Fruit fly (Drosophila melanogaster) whole organism, embryonic: Measurements from ENCODE around the gene SCOT.
A peak's percentile ranks its signal among the peaks of the same experiment; 100 is the strongest.

Experiments used
- Ada2b ChIP-seq: fragments of 200-800 bp; sonication (Bioruptor generic); IDR thresholded peaks from 2 replicates; pipeline ENCODE4 v1.3.6; 2022; ENCODE audit warnings: missing biosample characterization, missing genetic modification characterization
- BEAF-32 ChIP-seq: fragments of 200-800 bp; sonication (Bioruptor generic); optimal IDR thresholded peaks from 3 replicates; lab custom pipeline; 2017; ENCODE audit warnings: missing biosample characterization, missing genetic modification characterization, mild to moderate bottlenecking, moderate library complexity, missing genetic modification reagents
- CG10274 ChIP-seq: fragments of 200-800 bp; sonication (Bioruptor generic); optimal IDR thresholded peaks from 3 replicates; lab custom pipeline; 2017; ENCODE audit warnings: missing biosample characterization, mild to moderate bottlenecking, missing genetic modification characterization
- CG10462 ChIP-seq: fragments of 200-800 bp; sonication (Bioruptor generic); optimal IDR thresholded peaks from 2 replicates; lab custom pipeline; 2016; ENCODE audit warnings: missing biosample characterization, missing genetic modification characterization
- CG10543 ChIP-seq: fragments of 200-800 bp; sonication (Bioruptor generic); optimal IDR thresholded peaks from 3 replicates; lab custom pipeline; 2017; ENCODE audit warnings: missing biosample characterization, mild to moderate bottlenecking, missing genetic modification characterization, moderate library complexity
- CG11085 ChIP-seq: fragments of 200-800 bp; sonication (Bioruptor generic); IDR thresholded peaks from 2 replicates; pipeline ENCODE4 v1.3.6; 2022; ENCODE audit warnings: missing biosample characterization, missing genetic modification characterization
- CG11398 ChIP-seq: fragments of 200-800 bp; sonication (Bioruptor generic); optimal IDR thresholded peaks from 2 replicates; lab custom pipeline; 2016; ENCODE audit warnings: missing biosample characterization, missing genetic modification characterization
- CG12659 ChIP-seq: fragments of 200-800 bp; sonication (Bioruptor generic); optimal IDR thresholded peaks from 3 replicates; lab custom pipeline; 2017; ENCODE audit warnings: mild to moderate bottlenecking, missing biosample characterization, missing genetic modification reagents, missing genetic modification characterization
- CG12942 ChIP-seq: fragments of 200-800 bp; sonication (Bioruptor generic); optimal IDR thresholded peaks from 3 replicates; lab custom pipeline; 2016; ENCODE audit warnings: missing biosample characterization, missing genetic modification characterization
- CG15011 ChIP-seq: fragments of 200-800 bp; sonication (Bioruptor generic); optimal IDR thresholded peaks from 3 replicates; lab custom pipeline; 2018; ENCODE audit warnings: missing biosample characterization, mild to moderate bottlenecking, missing genetic modification characterization
- CG15269 ChIP-seq: fragments of 200-800 bp; sonication (Bioruptor generic); optimal IDR thresholded peaks from 2 replicates; lab custom pipeline; 2018; ENCODE audit warnings: missing biosample characterization, mild to moderate bottlenecking, missing genetic modification characterization, moderate library complexity
- CG1647 ChIP-seq: fragments of 200-800 bp; sonication (Bioruptor generic); optimal IDR thresholded peaks from 3 replicates; lab custom pipeline; 2016; ENCODE audit warnings: missing biosample characterization, missing genetic modification characterization
- CG17829 ChIP-seq: fragments of 200-800 bp; optimal IDR thresholded peaks from 2 replicates; lab custom pipeline; 2019; ENCODE audit warnings: missing biosample characterization, mild to moderate bottlenecking, missing genetic modification characterization, moderate library complexity
- CG18011 ChIP-seq: fragments of 200-800 bp; sonication (Bioruptor generic); optimal IDR thresholded peaks from 2 replicates; lab custom pipeline; 2017; ENCODE audit warnings: missing biosample characterization, missing genetic modification characterization, mild to moderate bottlenecking, moderate library complexity, missing genotype
- CG18764 ChIP-seq: fragments of 200-800 bp; sonication (Bioruptor generic); optimal IDR thresholded peaks from 3 replicates; lab custom pipeline; 2016; ENCODE audit warnings: missing biosample characterization, missing genetic modification characterization
- CG2120 ChIP-seq: fragments of 200-800 bp; sonication (Bioruptor generic); optimal IDR thresholded peaks from 3 replicates; lab custom pipeline; 2016; ENCODE audit warnings: missing biosample characterization, missing genetic modification characterization
- CG2889 ChIP-seq: fragments of 200-800 bp; sonication (Bioruptor generic); IDR thresholded peaks from 3 replicates; pipeline ENCODE4 v1.3.6; 2022; ENCODE audit warnings: missing biosample characterization, missing genetic modification characterization
- CG31365 ChIP-seq: fragments of 200-800 bp; sonication (Bioruptor generic); optimal IDR thresholded peaks from 2 replicates; lab custom pipeline; 2018; ENCODE audit warnings: missing biosample characterization, mild to moderate bottlenecking, missing genetic modification characterization
- CG3163 ChIP-seq: fragments of 200-800 bp; sonication (Bioruptor generic); optimal IDR thresholded peaks from 3 replicates; lab custom pipeline; 2016; ENCODE audit warnings: missing biosample characterization, missing genetic modification characterization
- CG32772 ChIP-seq: fragments of 200-800 bp; sonication (Bioruptor generic); IDR thresholded peaks from 2 replicates; pipeline ENCODE4 v1.3.6; 2022; ENCODE audit warnings: missing biosample characterization, missing genetic modification characterization
- CG6791 ChIP-seq: fragments of 200-800 bp; sonication (Bioruptor generic); IDR thresholded peaks from 3 replicates; pipeline ENCODE4 v1.3.6; 2022; ENCODE audit warnings: missing biosample characterization, missing genetic modification characterization; ENCODE audit not compliant: partially characterized antibody
- CG8478 ChIP-seq: fragments of >200 bp; optimal IDR thresholded peaks from 2 replicates; lab custom pipeline; 2018
- Dbx ChIP-seq: fragments of 200-800 bp; sonication (Bioruptor generic); IDR thresholded peaks from 3 replicates; pipeline ENCODE4 v1.3.6; 2022; ENCODE audit warnings: missing biosample characterization, missing genetic modification characterization
- Drgx ChIP-seq: fragments of 200-800 bp; sonication (Bioruptor generic); IDR thresholded peaks from 2 replicates; pipeline ENCODE4 v1.3.6; 2022; ENCODE audit warnings: missing biosample characterization, missing genetic modification characterization
- E2f2 ChIP-seq: fragments of 200-800 bp; sonication (Bioruptor generic); IDR thresholded peaks from 2 replicates; pipeline ENCODE4 v1.3.6; 2022; ENCODE audit warnings: missing biosample characterization, missing genetic modification characterization
- Ets65A ChIP-seq: fragments of 200-800 bp; sonication (Bioruptor generic); peaks from one replicate; lab custom pipeline; 2016; ENCODE audit warnings: missing biosample characterization, missing genetic modification characterization
- Ets97D ChIP-seq: fragments of 200-800 bp; sonication (Bioruptor generic); optimal IDR thresholded peaks from 3 replicates; lab custom pipeline; 2016; ENCODE audit warnings: missing biosample characterization, missing genetic modification characterization
- Lpt ChIP-seq: fragments of >200 bp; optimal IDR thresholded peaks from 2 replicates; lab custom pipeline; 2018; ENCODE audit warnings: missing biosample characterization, missing genetic modification characterization
- MBD-R2 ChIP-seq: fragments of 200-800 bp; sonication (Bioruptor generic); IDR thresholded peaks from 2 replicates; pipeline ENCODE4 v1.3.6; 2022; ENCODE audit warnings: missing biosample characterization, missing genetic modification characterization
- Med ChIP-seq: fragments of 200-800 bp; sonication (Bioruptor generic); peaks from one replicate; lab custom pipeline; 2016; ENCODE audit warnings: missing biosample characterization, missing genetic modification characterization, mild to moderate bottlenecking, inconsistent platforms, moderate library complexity
- Nf-YB ChIP-seq: fragments of 200-800 bp; sonication (Bioruptor generic); optimal IDR thresholded peaks from 3 replicates; lab custom pipeline; 2019; ENCODE audit warnings: missing biosample characterization, mild to moderate bottlenecking, missing genetic modification characterization, moderate library complexity
- NfI ChIP-seq: fragments of 200-800 bp; sonication (Bioruptor generic); optimal IDR thresholded peaks from 3 replicates; lab custom pipeline; 2018; ENCODE audit warnings: missing biosample characterization, mild to moderate bottlenecking, missing genetic modification characterization, moderate library complexity
- Pdp1 ChIP-seq, 2 experiments: fragments of 200-800 bp; sonication (Bioruptor generic); optimal IDR thresholded peaks; 3 replicates each; lab custom pipeline; 2016; ENCODE audit warnings: missing biosample characterization in 2 of 2, missing genetic modification characterization in 2 of 2, mild to moderate bottlenecking in 1 of 2, moderate library complexity in 1 of 2
- Rx ChIP-seq: fragments of 200-800 bp; sonication (Bioruptor generic); IDR thresholded peaks from 2 replicates; pipeline ENCODE4 v1.3.6; 2022; ENCODE audit warnings: missing biosample characterization, missing genetic modification characterization
- Sox100B ChIP-seq: fragments of 200-800 bp; sonication (Bioruptor generic); optimal IDR thresholded peaks from 3 replicates; lab custom pipeline; 2018; ENCODE audit warnings: missing biosample characterization, mild to moderate bottlenecking, missing genetic modification characterization
- Tbp ChIP-seq: fragments of >200 bp; optimal IDR thresholded peaks from 2 replicates; lab custom pipeline; 2018; ENCODE audit warnings: missing biosample characterization, missing genetic modification characterization
- abd-A ChIP-seq: fragments of 200-800 bp; sonication (Bioruptor generic); optimal IDR thresholded peaks from 3 replicates; lab custom pipeline; 2019; ENCODE audit warnings: missing biosample characterization, mild to moderate bottlenecking, missing genetic modification characterization, moderate library complexity
- ap ChIP-seq: fragments of 200-800 bp; sonication (Bioruptor generic); IDR thresholded peaks from 2 replicates; pipeline ENCODE4 v1.3.6; 2022; ENCODE audit warnings: missing biosample characterization, missing genetic modification characterization
- caup ChIP-seq: fragments of 200-800 bp; sonication (Bioruptor generic); optimal IDR thresholded peaks from 3 replicates; lab custom pipeline; 2017; ENCODE audit warnings: missing biosample characterization, mild to moderate bottlenecking, missing genetic modification characterization, moderate library complexity; ENCODE audit not compliant: severe bottlenecking
- croc ChIP-seq: fragments of 200-800 bp; sonication (Bioruptor generic); conservative IDR thresholded peaks from 3 replicates; pipeline ENCODE4 v1.3.6; 2022; ENCODE audit warnings: missing biosample characterization, missing genetic modification characterization
- gfzf ChIP-seq: fragments of 200-800 bp; sonication (Bioruptor generic); optimal IDR thresholded peaks from 2 replicates; lab custom pipeline; 2016; ENCODE audit warnings: missing biosample characterization, mild to moderate bottlenecking, missing genetic modification characterization, moderate library complexity
- grn ChIP-seq: fragments of 200-800 bp; sonication (Bioruptor generic); optimal IDR thresholded peaks from 3 replicates; lab custom pipeline; 2017; ENCODE audit warnings: missing biosample characterization, missing genetic modification characterization
- hbn ChIP-seq: fragments of 200-800 bp; sonication (Bioruptor generic); IDR thresholded peaks from 2 replicates; pipeline ENCODE4 v1.3.6; 2022; ENCODE audit warnings: missing biosample characterization, missing genetic modification characterization; ENCODE audit not compliant: partially characterized antibody
- inv ChIP-seq: fragments of 200-800 bp; sonication (Bioruptor generic); IDR thresholded peaks from 2 replicates; pipeline ENCODE4 v1.3.6; 2022; ENCODE audit warnings: missing biosample characterization, missing genetic modification characterization; ENCODE audit not compliant: partially characterized antibody
- nau ChIP-seq: fragments of 200-800 bp; sonication (Bioruptor generic); optimal IDR thresholded peaks from 3 replicates; lab custom pipeline; 2017; ENCODE audit warnings: missing biosample characterization, mild to moderate bottlenecking, missing genetic modification characterization, missing genetic modification reagents
- nerfin-2 ChIP-seq: fragments of 200-800 bp; sonication (Bioruptor generic); IDR thresholded peaks from 2 replicates; pipeline ENCODE4 v1.3.6; 2022; ENCODE audit warnings: missing biosample characterization, missing genetic modification characterization; ENCODE audit not compliant: partially characterized antibody
- pzg ChIP-seq: fragments of 200-800 bp; sonication (Bioruptor generic); optimal IDR thresholded peaks from 3 replicates; lab custom pipeline; 2018; ENCODE audit warnings: missing biosample characterization, mild to moderate bottlenecking, missing genetic modification characterization, moderate library complexity
- sna ChIP-seq: fragments of 200-800 bp; sonication (Bioruptor generic); IDR thresholded peaks from 2 replicates; pipeline ENCODE4 v1.3.6; 2022; ENCODE audit warnings: missing biosample characterization, missing genetic modification characterization; ENCODE audit not compliant: partially characterized antibody
- trem ChIP-seq: fragments of 200-800 bp; optimal IDR thresholded peaks from 3 replicates; lab custom pipeline; 2019; ENCODE audit warnings: missing biosample characterization, mild to moderate bottlenecking, missing genetic modification characterization, moderate library complexity
- wor ChIP-seq: fragments of 200-800 bp; sonication (Bioruptor generic); IDR thresholded peaks from 2 replicates; pipeline ENCODE4 v1.3.6; 2022; ENCODE audit warnings: missing biosample characterization, missing genetic modification characterization

SCOT gene

DNA sequence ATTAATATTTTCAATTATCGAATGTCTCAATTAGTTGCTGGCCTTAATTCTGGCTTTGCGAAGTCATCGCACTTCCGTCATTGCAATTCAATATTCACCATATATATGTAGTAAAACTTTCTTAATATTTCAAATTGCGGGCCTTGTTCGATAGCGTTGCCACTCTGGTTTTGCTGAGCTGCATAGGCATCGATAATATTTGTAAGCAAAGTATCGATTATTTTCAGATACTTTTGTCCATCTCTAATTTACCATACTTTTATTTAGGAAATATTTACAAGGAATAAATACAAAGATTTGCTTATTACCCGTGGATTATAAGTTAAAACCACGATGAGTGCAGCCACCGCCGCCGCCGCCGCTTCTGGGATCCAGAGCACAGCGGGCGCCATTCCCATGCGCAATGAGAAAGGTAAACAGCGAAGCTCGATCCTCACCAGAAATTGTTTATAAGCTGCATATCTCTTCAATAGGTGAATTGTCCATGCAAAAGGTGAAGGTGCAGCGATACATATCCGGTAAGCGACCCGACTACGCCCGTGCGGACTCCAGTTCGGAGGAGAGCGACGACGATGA is 22.0 kb upstream of the SCOT start, which contains the start of gene Mfap1:
TSS of gene Mfap1 (plus strand) at position 226 of the 576 bp plus-strand sequence.
- TF ChIP-seq Drgx (no peak), CG18764 (GFP tag; lab: Kevin White, UChicago) (no peak), CG10543 (no peak), CG18011 (GFP tag; lab: Kevin White, UChicago) (no peak), pzg (peak; percentile 75), nau (GFP tag; lab: Kevin White, UChicago) (no peak), Rx (no peak), hbn (GFP tag; lab: Robert Waterston, UW) (peak; percentile 82), Tbp (GFP tag; lab: Kevin White, UChicago) (no peak), caup (no peak), NfI (no peak), CG12942 (GFP tag; lab: Kevin White, UChicago) (no peak), abd-A (no peak), CG17829 (peak; percentile 23), sna (GFP tag; lab: Robert Waterston, UW) (0 out of 2 replicates have a peak, but pooled peaks have one; percentile 15), Ets97D (GFP tag; lab: Kevin White, UChicago) (peak; percentile 22), Dbx (GFP tag; lab: Robert Waterston, UW) (peak; percentile 21; the same call in 1 of the 3 replicates), inv (GFP tag; lab: Robert Waterston, UW) (peak; percentile 66; the same call in 1 of the 2 replicates), CG8478 (lab: Kevin White, UChicago) (no peak), MBD-R2 (peak; percentile 76), Ada2b (GFP tag; lab: Robert Waterston, UW) (peak; percentile 41; the same call in 1 of the 2 replicates), croc (GFP tag; lab: Robert Waterston, UW) (no peak), CG2120 (peak; percentile 6), E2f2 (GFP tag; lab: Robert Waterston, UW) (peak; percentile 98), gfzf (GFP tag; lab: Kevin White, UChicago) (peak; percentile 32), CG2889 (GFP tag; lab: Robert Waterston, UW) (no peak), Ets65A (GFP tag; lab: Kevin White, UChicago) (peak; percentile 41), CG32772 (GFP tag; lab: Robert Waterston, UW) (no peak), Sox100B (GFP tag; lab: Kevin White, UChicago) (no peak), CG10462 (GFP tag; lab: Kevin White, UChicago) (no peak), CG1647 (GFP tag; lab: Kevin White, UChicago) (no peak), CG15269 (no peak), nerfin-2 (GFP tag; lab: Robert Waterston, UW) (no peak), Med (GFP tag; lab: Kevin White, UChicago) (peak; percentile 68), wor (GFP tag; lab: Robert Waterston, UW) (no peak), CG10274 (GFP tag; lab: Kevin White, UChicago) (no peak), CG31365 (no peak), Lpt (no peak), Pdp1 (GFP tag; optimal IDR thresholded peaks at IDR 0.05; lab: Kevin White, UChicago) (no peak), ap (no peak), CG3163 (GFP tag; lab: Kevin White, UChicago) (no peak), Nf-YB (no peak), BEAF-32 (GFP tag; lab: Kevin White, UChicago) (peak; percentile 84), CG11398 (no peak), CG15011 (GFP tag; lab: Kevin White, UChicago) (no peak), CG12659 (GFP tag; lab: Kevin White, UChicago) (peak; percentile 18), CG6791 (peak; percentile 64; the same call in 2 of the 3 replicates), trem (tag; lab: Kevin White, UChicago) (peak; percentile 46), grn (GFP tag; lab: Kevin White, UChicago) (no peak), CG11085 (GFP tag; lab: Robert Waterston, UW) (no peak)
